Worm (Caenorhabditis elegans): ENCODE data around the gene Y73F8A.32.

ce11 chrIV:15497263-15497662 is 24.0 kb downstream of the Y73F8A.32 start, which contains the start of gene acr-24:
- no peak for TF ChIP-seq pqm-1 (tag; optimal IDR thresholded peaks at IDR 0.05)
- TF ChIP-seq nhr-11 (tag; optimal IDR thresholded peaks at IDR 0.05): no peak
- no peak for TF ChIP-seq mec-3 (tag; optimal IDR thresholded peaks at IDR 0.05; ENCODE audit: borderline replicate concordance)
- TF ChIP-seq ama-1 (optimal IDR thresholded peaks at IDR 0.05): no peak
- no peak for TF ChIP-seq ttx-3 (tag; optimal IDR thresholded peaks at IDR 0.05)
- no peak for TF ChIP-seq pag-3 (tag; optimal IDR thresholded peaks at IDR 0.05; ENCODE audit: borderline replicate concordance)
- no peak for TF ChIP-seq sox-4 (tag; optimal IDR thresholded peaks at IDR 0.05)
- TF ChIP-seq Y22D7AL.16 (tag; optimal IDR thresholded peaks at IDR 0.05): no peak
- TF ChIP-seq nfya-1 (tag; optimal IDR thresholded peaks at IDR 0.05): no peak
- TF ChIP-seq ztf-16 (tag; optimal IDR thresholded peaks at IDR 0.05): no peak
